Worm (Caenorhabditis elegans) whole organism, late embryonic: ENCODE measurements around the gene M163.22.

Experiments
- C38D4.7 ChIP-seq: fragments of 200-800 bp; sonication (Bioruptor generic); optimal IDR thresholded peaks from 2 replicates; lab custom pipeline; 2018; ENCODE audit warnings: mild to moderate bottlenecking, missing genetic modification characterization, moderate library complexity, missing compliant biosample characterization
- ceh-14 ChIP-seq: sonication (generic microtip); optimal IDR thresholded peaks from 2 replicates; lab custom pipeline; 2016; ENCODE audit warnings: missing genotype, missing genetic modification characterization, missing compliant biosample characterization
- elt-4 ChIP-seq: sonication (generic microtip); optimal IDR thresholded peaks from 2 replicates; lab custom pipeline; 2016; ENCODE audit warnings: missing genetic modification characterization, missing compliant biosample characterization
- eyg-1 ChIP-seq: sonication (generic microtip); optimal IDR thresholded peaks from 2 replicates; lab custom pipeline; 2016; ENCODE audit warnings: missing genotype, missing genetic modification characterization, missing compliant biosample characterization
- lin-11 ChIP-seq: fragments of 200-800 bp; sonication (Bioruptor generic); optimal IDR thresholded peaks from 2 replicates; lab custom pipeline; 2018; ENCODE audit warnings: mild to moderate bottlenecking, missing genetic modification characterization, missing compliant biosample characterization
- pqm-1 ChIP-seq: sonication (generic microtip); optimal IDR thresholded peaks from 2 replicates; lab custom pipeline; 2016; ENCODE audit warnings: missing genetic modification characterization, missing compliant biosample characterization
- ref-2 ChIP-seq: sonication (generic microtip); optimal IDR thresholded peaks from 2 replicates; lab custom pipeline; 2016; ENCODE audit warnings: missing genetic modification characterization, missing compliant biosample characterization

ce11 chrX:14442321-14442720, 23.4 kb upstream of the M163.22 start, which contains the start of gene F23D12.3:
- no peak for TF ChIP-seq eyg-1
- TF ChIP-seq ceh-14 (tag; lab: Kevin White, UChicago): no peak
- no peak for TF ChIP-seq lin-11 (tag; lab: Kevin White, UChicago)
- TF ChIP-seq C38D4.7 (GFP tag; lab: Kevin White, UChicago): no peak
- no peak for TF ChIP-seq elt-4 (tag; lab: Kevin White, UChicago)
- no peak for TF ChIP-seq ref-2
- TF ChIP-seq pqm-1 (tag; lab: Kevin White, UChicago): no peak
